Worm (Caenorhabditis elegans): Measurements from ENCODE around the gene C03A3.9.
A peak's percentile ranks its signal among the peaks of the same experiment; 100 is the strongest.

C03A3.9 gene

DNA sequence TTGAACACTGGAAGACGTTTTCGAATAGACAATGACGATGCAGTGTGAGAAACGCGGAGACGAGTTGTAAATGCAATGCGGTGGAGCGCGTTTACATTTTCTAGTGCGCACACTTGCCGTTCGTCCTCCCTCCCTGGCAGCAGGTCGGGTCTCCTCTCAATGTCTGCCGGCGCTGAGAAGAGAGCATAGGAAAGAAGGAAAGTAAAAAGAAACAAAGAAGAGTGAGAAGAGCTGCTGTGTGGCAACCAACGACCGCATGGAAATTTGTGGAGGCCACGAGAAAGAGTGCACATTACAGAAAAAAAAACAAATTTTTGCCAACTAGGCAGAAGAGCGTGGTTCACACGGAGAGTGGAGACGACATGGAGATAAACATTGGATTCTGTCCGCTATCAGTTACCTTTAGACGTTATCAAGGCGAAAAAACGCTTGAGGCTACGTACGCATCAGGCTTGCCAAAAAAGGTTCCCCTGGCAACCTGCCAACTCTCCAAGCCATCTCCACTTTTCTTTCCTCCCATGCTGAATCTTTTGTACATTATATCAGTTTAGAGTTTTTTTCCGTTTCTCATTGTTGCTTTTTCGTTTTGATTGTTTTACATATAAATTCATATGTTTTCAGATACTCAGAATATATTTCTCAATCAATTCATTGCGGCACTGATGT, 33.0 kb downstream of the C03A3.9 start, which contains the start of the genes snrp-40.1 and F08G12.3 (continued):
- TF ChIP-seq lsy-12 (tag; optimal IDR thresholded peaks at IDR 0.05) (peak; percentile 34), elt-1 (tag; optimal IDR thresholded peaks at IDR 0.05) (peak; percentile 36), sea-2 (GFP tag; optimal IDR thresholded peaks at IDR 0.05) (no peak), pha-4 (tag; optimal IDR thresholded peaks at IDR 0.05) (peak; percentile 93), snpc-4 (tag; optimal IDR thresholded peaks at IDR 0.05) (peak; percentile 89), jun-1 (tag; optimal IDR thresholded peaks at IDR 0.05) (peak; percentile 72), ceh-82 (tag; optimal IDR thresholded peaks at IDR 0.05) (no peak), pqm-1 (tag; optimal IDR thresholded peaks at IDR 0.05) (peak; percentile 71), nhr-25 (tag; optimal IDR thresholded peaks at IDR 0.05) (peak; percentile 89), hmg-11 (tag; optimal IDR thresholded peaks at IDR 0.05) (peak; percentile 91), skn-1 (tag; optimal IDR thresholded peaks at IDR 0.05) (peak; percentile 45), ZK546.5 (tag; optimal IDR thresholded peaks at IDR 0.05) (no peak), egl-5 (tag; optimal IDR thresholded peaks at IDR 0.05) (peak; percentile 72), nhr-67 (tag; optimal IDR thresholded peaks at IDR 0.05) (no peak), tbx-2 (tag; optimal IDR thresholded peaks at IDR 0.05) (peak; percentile 57)

DNA sequence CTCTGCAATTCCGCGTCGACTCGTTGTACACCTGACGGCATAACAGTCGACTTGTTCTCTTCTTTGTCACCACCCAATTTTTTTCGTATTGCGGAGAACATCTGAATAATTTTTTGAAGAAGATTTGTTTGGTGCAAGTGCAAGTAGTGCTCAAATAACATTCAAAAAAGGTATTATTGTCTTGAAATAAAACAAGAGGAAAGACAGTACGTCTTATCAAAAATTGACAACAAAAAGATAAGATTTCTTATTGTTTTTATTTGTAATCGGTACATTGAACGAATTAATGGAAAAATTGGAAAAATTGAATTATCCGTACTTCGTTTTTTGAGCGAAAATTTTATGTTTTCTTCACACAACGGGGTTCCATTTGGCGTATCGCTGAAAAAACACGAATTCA, 39.0 kb downstream of the C03A3.9 start, which contains the start of gene F08G12.1:
F08G12.1 (minus strand) TSS at position 101 of the 400 bp plus-strand sequence.
- TF ChIP-seq lin-15B (tag; optimal IDR thresholded peaks at IDR 0.05) (no peak), R02D3.7 (tag; optimal IDR thresholded peaks at IDR 0.05) (no peak), pqm-1 (tag; optimal IDR thresholded peaks at IDR 0.05) (no peak), fkh-2 (tag; optimal IDR thresholded peaks at IDR 0.05) (no peak), aly-2 (tag; optimal IDR thresholded peaks at IDR 0.05) (no peak), ceh-16 (tag; optimal IDR thresholded peaks at IDR 0.05) (no peak), pha-4 (tag; optimal IDR thresholded peaks at IDR 0.05) (no peak)

DNA sequence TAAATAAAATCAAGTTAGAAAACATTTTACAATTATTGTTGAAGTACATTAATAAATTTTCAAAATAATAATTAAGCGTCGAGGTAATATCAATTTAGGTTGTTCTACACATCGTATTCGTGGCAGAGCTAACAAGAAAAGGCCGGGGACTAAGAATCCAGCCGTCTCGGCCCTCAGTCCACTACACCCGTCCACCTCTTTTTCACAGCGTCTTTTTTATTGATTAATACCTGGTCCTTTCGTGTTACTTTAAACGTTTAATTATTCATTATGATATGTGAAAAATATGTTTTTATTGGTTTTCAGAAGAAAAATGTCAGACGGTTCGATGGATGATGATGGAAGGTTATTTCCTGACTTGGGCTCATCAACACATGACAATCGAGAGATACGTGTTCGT, 40.2 kb downstream of the C03A3.9 start, which contains the start of gene vhl-1:
vhl-1 (plus strand) TSS at position 301 of the 400 bp plus-strand sequence.
- no peak for TF ChIP-seq nhr-28 (tag; optimal IDR thresholded peaks at IDR 0.05)
- no peak for TF ChIP-seq lin-15B (tag; optimal IDR thresholded peaks at IDR 0.05)
- no peak for TF ChIP-seq hmg-11 (tag; optimal IDR thresholded peaks at IDR 0.05)
- no peak for TF ChIP-seq nhr-77 (tag; optimal IDR thresholded peaks at IDR 0.05)
- TF ChIP-seq egl-5 (tag; optimal IDR thresholded peaks at IDR 0.05): no peak
- no peak for TF ChIP-seq nhr-67 (tag; optimal IDR thresholded peaks at IDR 0.05)
- no peak for TF ChIP-seq egl-27 (tag; optimal IDR thresholded peaks at IDR 0.05)
- no peak for TF ChIP-seq R02D3.7 (tag; optimal IDR thresholded peaks at IDR 0.05)
- no peak for TF ChIP-seq ZK546.5 (tag; optimal IDR thresholded peaks at IDR 0.05)
- TF ChIP-seq fos-1 (tag; optimal IDR thresholded peaks at IDR 0.05): no peak
- TF ChIP-seq ceh-9 (tag; optimal IDR thresholded peaks at IDR 0.05): no peak
- no peak for TF ChIP-seq nhr-11 (tag; optimal IDR thresholded peaks at IDR 0.05)
- TF ChIP-seq ceh-28 (tag; optimal IDR thresholded peaks at IDR 0.05): no peak
- no peak for TF ChIP-seq ztf-4 (tag; optimal IDR thresholded peaks at IDR 0.05)
- TF ChIP-seq unc-62 (GFP tag; optimal IDR thresholded peaks at IDR 0.05): no peak
- TF ChIP-seq aly-2 (tag; optimal IDR thresholded peaks at IDR 0.05): no peak

DNA sequence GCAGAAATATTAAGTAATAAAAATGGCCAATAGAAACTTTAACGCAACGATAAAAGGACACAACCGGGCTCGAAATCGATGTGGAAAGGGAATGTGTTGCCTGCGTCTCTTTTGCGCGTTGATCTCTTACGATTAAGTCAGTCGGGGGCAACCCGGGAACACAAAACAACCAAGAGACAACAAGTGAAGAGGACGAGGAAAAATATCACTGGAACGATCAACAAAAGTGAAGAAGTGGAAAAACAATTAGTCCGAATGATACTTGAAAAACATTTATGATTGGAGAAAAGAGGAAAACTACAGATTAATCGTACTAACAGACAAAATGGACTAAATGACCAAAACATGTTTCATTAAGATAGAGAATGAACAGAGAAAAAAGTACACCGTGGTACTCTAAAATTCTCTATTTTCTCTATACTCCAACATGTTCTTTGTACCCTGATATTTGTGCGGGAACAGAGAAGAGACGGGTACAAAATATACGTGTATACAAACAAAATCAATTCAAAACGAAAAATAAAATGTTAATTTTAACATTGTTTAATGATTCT, 43.6 kb downstream of the C03A3.9 start, which contains the start of gene F08G12.5:
F08G12.5 (minus strand) TSS at position 1 of the 554 bp plus-strand sequence.
- no peak for TF ChIP-seq snpc-4 (tag; optimal IDR thresholded peaks at IDR 0.05)
- peak; percentile 0 for TF ChIP-seq egl-5 (tag; optimal IDR thresholded peaks at IDR 0.05)
- TF ChIP-seq ceh-16 (tag; optimal IDR thresholded peaks at IDR 0.05): no peak
- TF ChIP-seq sea-2 (GFP tag; optimal IDR thresholded peaks at IDR 0.05): no peak
- TF ChIP-seq nhr-76 (tag; optimal IDR thresholded peaks at IDR 0.05): no peak
- TF ChIP-seq ztf-11 (tag; optimal IDR thresholded peaks at IDR 0.05): no peak
- peak; percentile 57 for TF ChIP-seq pha-4 (tag; optimal IDR thresholded peaks at IDR 0.05)
- no peak for TF ChIP-seq tbx-2 (tag; optimal IDR thresholded peaks at IDR 0.05)
- no peak for TF ChIP-seq jun-1 (tag; optimal IDR thresholded peaks at IDR 0.05)
- TF ChIP-seq nhr-23 (tag; optimal IDR thresholded peaks at IDR 0.05): no peak
- no peak for TF ChIP-seq hmg-11 (tag; optimal IDR thresholded peaks at IDR 0.05)
- no peak for TF ChIP-seq unc-39 (tag; optimal IDR thresholded peaks at IDR 0.05)
- TF ChIP-seq nhr-237 (tag; optimal IDR thresholded peaks at IDR 0.05): no peak
- no peak for TF ChIP-seq nhr-43 (tag; optimal IDR thresholded peaks at IDR 0.05; ENCODE audit: poor library complexity, severe bottlenecking)
- no peak for TF ChIP-seq elt-3 (tag; optimal IDR thresholded peaks at IDR 0.05)
- TF ChIP-seq aly-2 (tag; optimal IDR thresholded peaks at IDR 0.05): no peak
- peak; percentile 10 for TF ChIP-seq pqm-1 (tag; optimal IDR thresholded peaks at IDR 0.05)
- TF ChIP-seq ceh-82 (tag; optimal IDR thresholded peaks at IDR 0.05): no peak

All from whole organism, L3 larva.